Worm (Caenorhabditis elegans) whole organism, young adult: Measurements from ENCODE around the gene F19C6.4.

Experiments used
- B0336.3 ChIP-seq: fragments of 200-800 bp; sonication (Bioruptor generic); IDR thresholded peaks from 2 replicates; pipeline ENCODE4 v1.3.6; 2022; ENCODE audit warnings: missing genetic modification characterization, missing compliant biosample characterization
- C06A6.2 ChIP-seq: fragments of 200-800 bp; sonication (Bioruptor generic); conservative IDR thresholded peaks from 2 replicates; pipeline ENCODE4 v1.3.6; 2022; ENCODE audit warnings: missing genetic modification characterization, missing compliant biosample characterization
- D2030.7 ChIP-seq: fragments of 200-800 bp; sonication (Bioruptor generic); IDR thresholded peaks from 2 replicates; pipeline ENCODE4 v1.3.6; 2022; ENCODE audit warnings: missing genetic modification reagents, missing genetic modification characterization, missing compliant biosample characterization
- ama-1 ChIP-seq, 3 experiments: fragments of 150-350 bp in 1 of 3; sonication (generic microtip) in 2 of 3; optimal IDR thresholded peaks; 2 replicates each; lab custom pipeline; 2014 to 2018; ENCODE audit warnings: missing biosample characterization in 2 of 3, missing genetic modification characterization in 2 of 3, missing genetic modification reagents in 2 of 3
- attf-6 ChIP-seq: fragments of 200-800 bp; sonication (Bioruptor generic); IDR thresholded peaks from 2 replicates; pipeline ENCODE4 v1.3.6; 2022; ENCODE audit warnings: missing genetic modification reagents, missing genetic modification characterization, missing compliant biosample characterization
- ccch-3 ChIP-seq: fragments of 200-800 bp; sonication (Bioruptor generic); optimal IDR thresholded peaks from 2 replicates; lab custom pipeline; 2018; ENCODE audit warnings: mild to moderate bottlenecking, missing genetic modification characterization, missing compliant biosample characterization
- ceh-79 ChIP-seq: sonication (generic microtip); optimal IDR thresholded peaks from 2 replicates; lab custom pipeline; 2017; ENCODE audit warnings: mild to moderate bottlenecking, missing genetic modification characterization, missing compliant biosample characterization
- dox-1 ChIP-seq: fragments of 200-800 bp; sonication (Bioruptor generic); IDR thresholded peaks from 2 replicates; pipeline ENCODE4 v1.3.6; 2022; ENCODE audit warnings: missing genetic modification reagents, missing genetic modification characterization, missing compliant biosample characterization
- gei-17 ChIP-seq: fragments of 200-800 bp; sonication (Bioruptor generic); optimal IDR thresholded peaks from 2 replicates; lab custom pipeline; 2018; ENCODE audit warnings: mild to moderate bottlenecking, missing genetic modification characterization, missing compliant biosample characterization
- lin-26 ChIP-seq: fragments of 200-800 bp; sonication (Bioruptor generic); IDR thresholded peaks from 2 replicates; pipeline ENCODE4 v1.3.6; 2022; ENCODE audit warnings: missing genetic modification reagents, missing genetic modification characterization, missing compliant biosample characterization
- lin-40 ChIP-seq: sonication (generic microtip); optimal IDR thresholded peaks from 2 replicates; lab custom pipeline; 2016; ENCODE audit warnings: missing genetic modification characterization, mild to moderate bottlenecking, missing compliant biosample characterization, missing genotype, missing genetic modification reagents
- pha-4 ChIP-seq: fragments of 150-350 bp; sonication (generic microtip); optimal IDR thresholded peaks from 2 replicates; lab custom pipeline; 2014; ENCODE audit warnings: missing biosample characterization, missing genetic modification reagents, missing genetic modification characterization
- rec-8 ChIP-seq, 2 experiments: sonication (generic microtip); optimal IDR thresholded peaks; 2 replicates each; lab custom pipeline; 2016; ENCODE audit warnings: mild to moderate bottlenecking in 2 of 2, missing genetic modification characterization in 2 of 2, missing genetic modification reagents in 2 of 2, missing genotype in 2 of 2, missing biosample characterization in 1 of 2, missing compliant biosample characterization in 1 of 2, moderate library complexity in 1 of 2
- unc-62 ChIP-seq: fragments of 150-350 bp; optimal IDR thresholded peaks from 2 replicates; lab custom pipeline; 2014; ENCODE audit warnings: missing biosample characterization, missing genetic modification reagents, missing genetic modification characterization

DNA sequence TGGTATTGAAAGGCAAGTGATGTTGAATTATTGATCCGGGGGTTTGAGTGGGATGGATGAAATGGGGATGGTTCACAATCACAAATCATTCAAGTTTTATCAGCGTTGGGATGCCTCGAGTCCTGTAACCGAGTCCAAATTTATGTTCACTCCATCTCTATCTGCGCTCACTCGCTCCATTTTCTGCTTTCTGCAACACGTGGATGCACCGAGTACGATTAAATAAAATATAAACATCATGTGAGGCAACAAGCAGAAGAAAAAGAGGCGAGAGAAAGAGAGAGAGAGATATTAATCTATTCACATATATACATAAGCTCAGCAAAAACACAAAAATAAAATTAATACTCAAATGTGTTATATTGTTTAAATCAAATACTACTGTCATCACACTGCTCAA, 24.7 kb downstream of the F19C6.4 start:
- TF ChIP-seq dox-1 (no peak), unc-62 (GFP tag; lab: Kevin White, UChicago) (no peak), lin-40 (no peak), ccch-3 (GFP tag; lab: Kevin White, UChicago) (no peak), C06A6.2 (GFP tag; lab: Robert Waterston, UW) (no peak), attf-6 (no peak), D2030.7 (GFP tag; lab: Robert Waterston, UW) (no peak), pha-4 (tag; lab: Kevin White, UChicago) (no peak), B0336.3 (GFP tag; lab: Robert Waterston, UW) (no peak), rec-8 (tag; optimal IDR thresholded peaks at IDR 0.05; lab: Kevin White, UChicago) (no peak), ceh-79 (tag; lab: Kevin White, UChicago) (no peak), lin-26 (GFP tag; lab: Robert Waterston, UW) (no peak), ama-1 (optimal IDR thresholded peaks at IDR 0.05; lab: Kevin White, UChicago) (no peak), ama-1 (GFP tag; optimal IDR thresholded peaks at IDR 0.05; lab: Kevin White, UChicago) (no peak), gei-17 (GFP tag; lab: Kevin White, UChicago) (no peak)
